Fruit fly (Drosophila melanogaster) whole organism: ENCODE data around the gene CG6012.

Experiments used
- CG8478 ChIP-seq: fragments of >200 bp; optimal IDR thresholded peaks from 2 replicates; lab custom pipeline; 2018; ENCODE audit warnings: inconsistent platforms
- psq ChIP-seq: fragments of >200 bp; optimal IDR thresholded peaks from 2 replicates; lab custom pipeline; 2017

DNA sequence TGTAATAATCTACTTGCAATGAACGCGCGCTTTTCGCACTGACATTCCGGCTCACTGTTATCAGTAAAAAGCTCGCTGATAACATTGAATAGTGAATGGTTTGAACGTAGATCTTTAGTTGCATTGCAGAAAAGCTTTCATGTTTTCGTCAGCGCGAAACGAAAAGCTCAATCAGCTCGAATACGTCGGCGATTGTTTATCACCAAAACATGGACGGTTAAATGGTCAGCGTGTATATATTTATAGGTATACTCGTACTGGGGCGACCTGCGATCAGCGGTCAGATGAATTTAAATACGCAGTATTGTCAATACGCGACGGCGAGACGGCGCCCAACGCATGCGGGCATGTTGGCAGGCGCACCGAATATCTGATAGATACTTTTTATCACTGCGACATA lies 25.2 kb upstream of the CG6012 start:
- no peak for TF ChIP-seq psq (lab: Kevin White, UChicago)
- no peak for TF ChIP-seq CG8478
